Worm (Caenorhabditis elegans): Measurements from ENCODE around the gene B0391.14.

Gene B0391.14

ce11 chrV:15629543-15629942, 29.9 kb upstream of the B0391.14 start, which contains the start of gene str-248:
str-248 (minus strand) TSS chrV:15629643.
- no peak for TF ChIP-seq hrde-1 (tag; optimal IDR thresholded peaks at IDR 0.05; ENCODE audit: borderline replicate concordance)
- TF ChIP-seq tlf-1 (GFP tag; optimal IDR thresholded peaks at IDR 0.05) = no peak
- no peak for TF ChIP-seq attf-3 (GFP tag; conservative IDR thresholded peaks at IDR 0.05)
- no peak for TF ChIP-seq bed-2 (GFP tag; IDR thresholded peaks at IDR 0.05)
- TF ChIP-seq C06A6.2 (GFP tag; conservative IDR thresholded peaks at IDR 0.05) = no peak
- TF ChIP-seq chd-7 (tag; optimal IDR thresholded peaks at IDR 0.05) = no peak
- TF ChIP-seq snpc-1.3 (tag; optimal IDR thresholded peaks at IDR 0.05; ENCODE audit: insufficient read depth) = no peak
- TF ChIP-seq attf-5 (GFP tag; optimal IDR thresholded peaks at IDR 0.05) = no peak
- no peak for TF ChIP-seq lin-54 (GFP tag; optimal IDR thresholded peaks at IDR 0.05)
- no peak for TF ChIP-seq B0019.2 (GFP tag; conservative IDR thresholded peaks at IDR 0.05)
- TF ChIP-seq mel-28 (tag; optimal IDR thresholded peaks at IDR 0.05; ENCODE audit: borderline replicate concordance) = no peak
- no peak for TF ChIP-seq Y67H2A.10 (GFP tag; conservative IDR thresholded peaks at IDR 0.05)
- TF ChIP-seq attf-6 (GFP tag; IDR thresholded peaks at IDR 0.05) = no peak
- no peak for TF ChIP-seq gei-17 (GFP tag; optimal IDR thresholded peaks at IDR 0.05)

ce11 chrV:15625561-15625960, 25.9 kb upstream of the B0391.14 start, which contains the start of gene C55A1.11:
C55A1.11 (plus strand) TSS chrV:15625861.
- TF ChIP-seq lsl-1 (GFP tag; optimal IDR thresholded peaks at IDR 0.05) (no peak), pha-4 (tag; optimal IDR thresholded peaks at IDR 0.05) (no peak), lag-1 (GFP tag; IDR thresholded peaks at IDR 0.05) (no peak), C06A6.2 (GFP tag; conservative IDR thresholded peaks at IDR 0.05) (no peak), F10E7.11 (tag; optimal IDR thresholded peaks at IDR 0.05) (no peak), C17E4.6 (GFP tag; IDR thresholded peaks at IDR 0.05) (no peak), cebp-1 (GFP tag; IDR thresholded peaks at IDR 0.05) (no peak), cebp-1 (tag; optimal IDR thresholded peaks at IDR 0.05) (no peak), snpc-1.3 (tag; optimal IDR thresholded peaks at IDR 0.05; ENCODE audit: insufficient read depth) (no peak)

ce11 chrV:15621518-15621917, 21.9 kb upstream of the B0391.14 start, which contains the start of gene C55A1.1:
C55A1.1 (plus strand) TSS chrV:15621818.
- no peak for TF ChIP-seq T26A5.8 (tag; optimal IDR thresholded peaks at IDR 0.05)
- TF ChIP-seq gei-17 (GFP tag; optimal IDR thresholded peaks at IDR 0.05) = no peak
- TF ChIP-seq efl-1 (GFP tag; optimal IDR thresholded peaks at IDR 0.05) = no peak
- TF ChIP-seq madf-3 (GFP tag; IDR thresholded peaks at IDR 0.05) = no peak
- TF ChIP-seq B0019.2 (GFP tag; conservative IDR thresholded peaks at IDR 0.05) = no peak
- no peak for TF ChIP-seq nhr-80 (tag; optimal IDR thresholded peaks at IDR 0.05)
- TF ChIP-seq repo-1 (tag; optimal IDR thresholded peaks at IDR 0.05) = no peak
- TF ChIP-seq zim-3 (tag; optimal IDR thresholded peaks at IDR 0.05) = no peak
- no peak for TF ChIP-seq hmg-20 (GFP tag; IDR thresholded peaks at IDR 0.05)
- no peak for TF ChIP-seq B0261.1 (tag; optimal IDR thresholded peaks at IDR 0.05)
- no peak for TF ChIP-seq attf-3 (GFP tag; conservative IDR thresholded peaks at IDR 0.05)
- TF ChIP-seq ceh-100 (GFP tag; IDR thresholded peaks at IDR 0.05) = no peak
- no peak for TF ChIP-seq F23B12.7 (tag; optimal IDR thresholded peaks at IDR 0.05; ENCODE audit: insufficient read depth)
- no peak for TF ChIP-seq aptf-2 (GFP tag; conservative IDR thresholded peaks at IDR 0.05)
- TF ChIP-seq ceh-79 (tag; optimal IDR thresholded peaks at IDR 0.05) = no peak
- TF ChIP-seq ccch-3 (GFP tag; optimal IDR thresholded peaks at IDR 0.05) = no peak

- TF ChIP-seq Y79H2A.3 (GFP tag; conservative IDR thresholded peaks at IDR 0.05) (no peak), hsf-1 (GFP tag; IDR thresholded peaks at IDR 0.05) (no peak), C17E4.6 (GFP tag; IDR thresholded peaks at IDR 0.05) (no peak), F37B4.10 (GFP tag; IDR thresholded peaks at IDR 0.05) (no peak), Y67H2A.10 (GFP tag; conservative IDR thresholded peaks at IDR 0.05) (no peak), F33H1.4 (GFP tag; IDR thresholded peaks at IDR 0.05) (no peak), efl-1 (GFP tag; optimal IDR thresholded peaks at IDR 0.05) (no peak), chd-7 (tag; optimal IDR thresholded peaks at IDR 0.05) (no peak), madf-8 (GFP tag; conservative IDR thresholded peaks at IDR 0.05) (no peak), Y53F4B.3 (GFP tag; IDR thresholded peaks at IDR 0.05) (no peak), ztf-25 (GFP tag; IDR thresholded peaks at IDR 0.05) (no peak)
Measured at ce11 chrV:15614534-15614933, 14.9 kb upstream of the B0391.14 start.

Measured in whole organism, young adult.